Fruit fly (Drosophila melanogaster) whole organism, embryonic: ENCODE results near the gene dysc.
A peak's percentile ranks its signal among the peaks of the same experiment; 100 is the strongest.

Experiments
- ATbp ChIP-seq: fragments of 200-800 bp; sonication (Bioruptor generic); optimal IDR thresholded peaks from 2 replicates; lab custom pipeline; 2017; ENCODE audit warnings: missing biosample characterization, mild to moderate bottlenecking, missing genetic modification characterization, missing genetic modification reagents
- Abd-B ChIP-seq: fragments of 200-800 bp; sonication (Bioruptor generic); optimal IDR thresholded peaks from 2 replicates; lab custom pipeline; 2018; ENCODE audit warnings: missing biosample characterization, mild to moderate bottlenecking, missing genetic modification characterization, moderate library complexity
- Blimp-1 ChIP-seq: fragments of 200-800 bp; sonication (Bioruptor generic); optimal IDR thresholded peaks from 3 replicates; lab custom pipeline; 2018; ENCODE audit warnings: missing biosample characterization, missing genetic modification characterization, mild to moderate bottlenecking, moderate library complexity, missing genetic modification reagents
- BtbVII ChIP-seq: fragments of 200-800 bp; sonication (Bioruptor generic); optimal IDR thresholded peaks from 3 replicates; lab custom pipeline; 2017; ENCODE audit warnings: missing biosample characterization, mild to moderate bottlenecking, missing genetic modification characterization
- CG11723 ChIP-seq: fragments of 200-800 bp; sonication (Bioruptor generic); optimal IDR thresholded peaks from 2 replicates; lab custom pipeline; 2017; ENCODE audit warnings: missing biosample characterization, mild to moderate bottlenecking, missing genetic modification characterization
- CG12071 ChIP-seq: fragments of 200-800 bp; sonication (Bioruptor generic); optimal IDR thresholded peaks from 3 replicates; lab custom pipeline; 2018; ENCODE audit warnings: missing biosample characterization, mild to moderate bottlenecking, missing genetic modification characterization
- CG13123 ChIP-seq: fragments of 200-800 bp; sonication (Bioruptor generic); optimal IDR thresholded peaks from 2 replicates; lab custom pipeline; 2016; ENCODE audit warnings: missing biosample characterization, missing genetic modification characterization
- CG17612 ChIP-seq: fragments of 200-800 bp; sonication (Bioruptor generic); IDR thresholded peaks from 2 replicates; pipeline ENCODE4 v1.3.6; 2022; ENCODE audit warnings: missing biosample characterization, missing genetic modification characterization
- CG17802 ChIP-seq: fragments of 200-800 bp; sonication (Bioruptor generic); optimal IDR thresholded peaks from 2 replicates; lab custom pipeline; 2018; ENCODE audit warnings: missing biosample characterization, mild to moderate bottlenecking, missing genetic modification characterization, moderate library complexity
- CG2712 ChIP-seq: fragments of 200-800 bp; optimal IDR thresholded peaks from 3 replicates; lab custom pipeline; 2019; ENCODE audit warnings: missing biosample characterization, mild to moderate bottlenecking, missing genetic modification characterization, moderate library complexity
- CG30431 ChIP-seq: fragments of 200-800 bp; sonication (Bioruptor generic); optimal IDR thresholded peaks from 2 replicates; lab custom pipeline; 2017; ENCODE audit warnings: missing biosample characterization, missing genetic modification characterization
- CG3847 ChIP-seq: fragments of 200-800 bp; sonication (Bioruptor generic); IDR thresholded peaks from 2 replicates; pipeline ENCODE4 v1.3.6; 2022; ENCODE audit warnings: missing biosample characterization, missing genetic modification characterization
- CG6175 ChIP-seq: fragments of 200-800 bp; sonication (Bioruptor generic); IDR thresholded peaks from 3 replicates; pipeline ENCODE4 v1.3.6; 2022; ENCODE audit warnings: missing biosample characterization, missing genetic modification characterization
- CG8388 ChIP-seq: fragments of 200-800 bp; sonication (Bioruptor generic); optimal IDR thresholded peaks from 2 replicates; lab custom pipeline; 2019; ENCODE audit warnings: missing biosample characterization, mild to moderate bottlenecking, missing genetic modification characterization, moderate library complexity
- CG9215 ChIP-seq: fragments of 200-800 bp; sonication (Bioruptor generic); IDR thresholded peaks from 2 replicates; pipeline ENCODE4 v1.3.6; 2022; ENCODE audit warnings: missing biosample characterization, missing genetic modification characterization
- CG9932 ChIP-seq: fragments of 200-800 bp; sonication (Bioruptor generic); IDR thresholded peaks from 2 replicates; pipeline ENCODE4 v1.3.6; 2022; ENCODE audit warnings: missing biosample characterization, missing genetic modification characterization
- CHES-1-like ChIP-seq: fragments of 200-800 bp; sonication (Bioruptor generic); optimal IDR thresholded peaks from 2 replicates; lab custom pipeline; 2016; ENCODE audit warnings: missing biosample characterization, missing genetic modification characterization
- Dad ChIP-seq: fragments of 200-800 bp; sonication (Bioruptor generic); optimal IDR thresholded peaks from 3 replicates; lab custom pipeline; 2016; ENCODE audit warnings: missing biosample characterization, missing genetic modification characterization
- Dfd ChIP-seq, 2 experiments: fragments of >200 bp; optimal IDR thresholded peaks; 2 replicates each; lab custom pipeline; 2017; ENCODE audit warnings: missing biosample characterization in 2 of 2, missing genetic modification characterization in 2 of 2
- Dp ChIP-seq: fragments of 200-800 bp; sonication (Bioruptor generic); optimal IDR thresholded peaks from 2 replicates; lab custom pipeline; 2018; ENCODE audit warnings: missing biosample characterization, mild to moderate bottlenecking, missing genetic modification characterization, moderate library complexity
- E2f2 ChIP-seq: fragments of 200-800 bp; sonication (Bioruptor generic); IDR thresholded peaks from 2 replicates; pipeline ENCODE4 v1.3.6; 2022; ENCODE audit warnings: missing biosample characterization, missing genetic modification characterization
- Gug ChIP-seq: fragments of 200-800 bp; sonication (Bioruptor generic); IDR thresholded peaks from 4 replicates; pipeline ENCODE4 v1.3.6; 2022; ENCODE audit warnings: missing biosample characterization, missing genetic modification characterization
- HmgD ChIP-seq: fragments of 200-800 bp; sonication (Bioruptor generic); optimal IDR thresholded peaks from 3 replicates; lab custom pipeline; 2016; ENCODE audit warnings: missing biosample characterization, missing genetic modification characterization
- Hmr ChIP-seq: fragments of 200-800 bp; sonication (Bioruptor generic); optimal IDR thresholded peaks from 3 replicates; lab custom pipeline; 2017; ENCODE audit warnings: mild to moderate bottlenecking, missing biosample characterization, missing genetic modification reagents, missing genetic modification characterization
- Jarid2 ChIP-seq: fragments of 200-800 bp; sonication (Bioruptor generic); optimal IDR thresholded peaks from 3 replicates; lab custom pipeline; 2017; ENCODE audit warnings: mild to moderate bottlenecking, missing biosample characterization, missing genetic modification reagents, missing genetic modification characterization
- Lim3 ChIP-seq: fragments of 200-800 bp; sonication (Bioruptor generic); IDR thresholded peaks from 2 replicates; pipeline ENCODE4 v1.3.6; 2022; ENCODE audit warnings: missing biosample characterization, missing genetic modification characterization
- Med ChIP-seq: fragments of 200-800 bp; sonication (Bioruptor generic); peaks from one replicate; lab custom pipeline; 2016; ENCODE audit warnings: missing biosample characterization, missing genetic modification characterization, mild to moderate bottlenecking, inconsistent platforms, moderate library complexity
- Scr ChIP-seq: fragments of 200-800 bp; sonication (Bioruptor generic); IDR thresholded peaks from 2 replicates; pipeline ENCODE4 v1.3.6; 2022; ENCODE audit warnings: missing biosample characterization, missing genetic modification characterization; ENCODE audit not compliant: partially characterized antibody
- Side ChIP-seq: fragments of 200-800 bp; sonication (Bioruptor generic); optimal IDR thresholded peaks from 2 replicates; lab custom pipeline; 2016; ENCODE audit warnings: missing biosample characterization, missing genetic modification characterization
- Xbp1 ChIP-seq: fragments of 200-800 bp; sonication (Bioruptor generic); optimal IDR thresholded peaks from 3 replicates; lab custom pipeline; 2016; ENCODE audit warnings: missing biosample characterization, mild to moderate bottlenecking, missing genetic modification characterization
- al ChIP-seq: fragments of 200-800 bp; sonication (Bioruptor generic); IDR thresholded peaks from 2 replicates; pipeline ENCODE4 v1.3.6; 2022; ENCODE audit warnings: missing biosample characterization, missing genetic modification characterization
- ap ChIP-seq: fragments of 200-800 bp; sonication (Bioruptor generic); IDR thresholded peaks from 2 replicates; pipeline ENCODE4 v1.3.6; 2022; ENCODE audit warnings: missing biosample characterization, missing genetic modification characterization
- az2 ChIP-seq: fragments of 200-800 bp; sonication (Bioruptor generic); optimal IDR thresholded peaks from 3 replicates; lab custom pipeline; 2016; ENCODE audit warnings: missing biosample characterization, missing genetic modification characterization
- br ChIP-seq: fragments of >200 bp; optimal IDR thresholded peaks from 2 replicates; lab custom pipeline; 2017
- caup ChIP-seq: fragments of 200-800 bp; sonication (Bioruptor generic); optimal IDR thresholded peaks from 3 replicates; lab custom pipeline; 2017; ENCODE audit warnings: missing biosample characterization, mild to moderate bottlenecking, missing genetic modification characterization, moderate library complexity; ENCODE audit not compliant: severe bottlenecking
- cg ChIP-seq: fragments of 200-800 bp; sonication (Bioruptor generic); optimal IDR thresholded peaks from 3 replicates; lab custom pipeline; 2019; ENCODE audit warnings: missing biosample characterization, mild to moderate bottlenecking, missing genetic modification characterization, moderate library complexity
- chm ChIP-seq: fragments of 200-800 bp; sonication (Bioruptor generic); IDR thresholded peaks from 2 replicates; pipeline ENCODE4 v1.3.6; 2022; ENCODE audit warnings: missing biosample characterization, missing genetic modification characterization
- corto ChIP-seq: fragments of 200-800 bp; sonication (Bioruptor generic); optimal IDR thresholded peaks from 2 replicates; lab custom pipeline; 2016; ENCODE audit warnings: missing biosample characterization, mild to moderate bottlenecking, missing genetic modification characterization, moderate library complexity
- esg ChIP-seq: fragments of 200-800 bp; sonication (Bioruptor generic); conservative IDR thresholded peaks from 2 replicates; pipeline ENCODE4 v1.3.6; 2022; ENCODE audit warnings: missing biosample characterization, missing genetic modification characterization
- fd64A ChIP-seq: fragments of 200-800 bp; sonication (Bioruptor generic); optimal IDR thresholded peaks from 3 replicates; lab custom pipeline; 2018; ENCODE audit warnings: missing biosample characterization, mild to moderate bottlenecking, missing genetic modification characterization
- gsb-n ChIP-seq: fragments of 200-800 bp; sonication (Bioruptor generic); optimal IDR thresholded peaks from 3 replicates; lab custom pipeline; 2018; ENCODE audit warnings: missing biosample characterization, mild to moderate bottlenecking, missing genetic modification characterization
- hbn ChIP-seq: fragments of 200-800 bp; sonication (Bioruptor generic); IDR thresholded peaks from 2 replicates; pipeline ENCODE4 v1.3.6; 2022; ENCODE audit warnings: missing biosample characterization, missing genetic modification characterization; ENCODE audit not compliant: partially characterized antibody
- lbe ChIP-seq: fragments of 200-800 bp; sonication (Bioruptor generic); optimal IDR thresholded peaks from 2 replicates; lab custom pipeline; 2016; ENCODE audit warnings: missing biosample characterization, mild to moderate bottlenecking, missing genetic modification characterization
- maf-S ChIP-seq: fragments of 200-800 bp; sonication (Bioruptor generic); optimal IDR thresholded peaks from 2 replicates; lab custom pipeline; 2016; ENCODE audit warnings: missing biosample characterization, missing genetic modification characterization
- slp2 ChIP-seq: fragments of 200-800 bp; sonication (Bioruptor generic); optimal IDR thresholded peaks from 2 replicates; lab custom pipeline; 2016; ENCODE audit warnings: missing biosample characterization, missing genetic modification characterization
- sob ChIP-seq: fragments of 200-800 bp; sonication (Bioruptor generic); IDR thresholded peaks from 2 replicates; pipeline ENCODE4 v1.3.6; 2022; ENCODE audit warnings: missing biosample characterization, missing genetic modification characterization
- stwl ChIP-seq: fragments of 200-800 bp; sonication (Bioruptor generic); optimal IDR thresholded peaks from 3 replicates; lab custom pipeline; 2018; ENCODE audit warnings: missing biosample characterization, mild to moderate bottlenecking, missing genetic modification characterization, moderate library complexity
- toy ChIP-seq: fragments of 200-800 bp; sonication (Bioruptor generic); IDR thresholded peaks from 2 replicates; pipeline ENCODE4 v1.3.6; 2022; ENCODE audit warnings: missing biosample characterization, missing genetic modification characterization
- twi ChIP-seq: fragments of 200-800 bp; optimal IDR thresholded peaks from 2 replicates; lab custom pipeline; 2019; ENCODE audit warnings: missing biosample characterization, mild to moderate bottlenecking, missing genetic modification characterization, moderate library complexity

Gene dysc

dm6 chr3L:13919794-13920631, 17.0 kb upstream of the dysc start (continued):
- TF ChIP-seq caup (GFP tag; lab: Kevin White, UChicago) (peak; percentile 86), CG30431 (GFP tag; lab: Kevin White, UChicago) (peak; percentile 84), Gug (GFP tag; lab: Robert Waterston, UW) (peak; percentile 81), CHES-1-like (GFP tag; lab: Kevin White, UChicago) (peak; percentile 85), toy (GFP tag; lab: Robert Waterston, UW) (peak; percentile 65), Lim3 (peak; percentile 70; the same call in 1 of the 2 replicates), fd64A (GFP tag; lab: Kevin White, UChicago) (peak; percentile 13), al (GFP tag; lab: Robert Waterston, UW) (peak; percentile 80), CG9215 (peak; percentile 82), Med (GFP tag; lab: Kevin White, UChicago) (peak; percentile 96), CG9932 (GFP tag; lab: Robert Waterston, UW) (peak; percentile 87), hbn (GFP tag; lab: Robert Waterston, UW) (no peak; the same call in 1 of the 2 replicates), az2 (GFP tag; lab: Kevin White, UChicago) (peak; percentile 92), gsb-n (tag; lab: Kevin White, UChicago) (peak; percentile 89), Dp (GFP tag; lab: Kevin White, UChicago) (no peak), lbe (no peak), br (lab: Kevin White, UChicago) (no peak), CG17802 (tag; lab: Kevin White, UChicago) (peak; percentile 66), Dad (peak; percentile 74), CG12071 (no peak), CG17612 (peak; percentile 47), Blimp-1 (peak; percentile 87), slp2 (GFP tag; lab: Kevin White, UChicago) (peak; percentile 91), maf-S (GFP tag; lab: Kevin White, UChicago) (peak; percentile 85), BtbVII (peak; percentile 94), stwl (peak; percentile 20), sob (GFP tag; lab: Robert Waterston, UW) (peak; percentile 74), Abd-B (GFP tag; lab: Kevin White, UChicago) (peak; percentile 91), HmgD (GFP tag; lab: Kevin White, UChicago) (peak; percentile 30), CG8388 (GFP tag; lab: Kevin White, UChicago) (peak; percentile 89), Hmr (GFP tag; lab: Kevin White, UChicago) (peak; percentile 95), corto (GFP tag; lab: Kevin White, UChicago) (no peak), CG3847 (peak; percentile 80), ATbp (GFP tag; lab: Kevin White, UChicago) (peak; percentile 82), Jarid2 (GFP tag; lab: Kevin White, UChicago) (peak; percentile 92), CG6175 (GFP tag; lab: Robert Waterston, UW) (no peak), Xbp1 (GFP tag; lab: Kevin White, UChicago) (peak; percentile 91), cg (GFP tag; lab: Kevin White, UChicago) (peak; percentile 53), CG2712 (tag; lab: Kevin White, UChicago) (peak; percentile 96), CG13123 (GFP tag; lab: Kevin White, UChicago) (peak; percentile 84), Side (GFP tag; lab: Kevin White, UChicago) (peak; percentile 84), ap (peak; percentile 71), E2f2 (peak; percentile 45; the same call in 1 of the 2 replicates), chm (GFP tag; lab: Robert Waterston, UW) (peak; percentile 21), Scr (GFP tag; lab: Robert Waterston, UW) (no peak), esg (GFP tag; lab: Robert Waterston, UW) (peak; percentile 74), CG11723 (peak; percentile 82), Dfd (GFP tag; optimal IDR thresholded peaks at IDR 0.05; lab: Kevin White, UChicago) (no peak), twi (peak; percentile 87)
